Fruit fly (Drosophila melanogaster) whole organism, embryonic: ENCODE results near the gene Vha16-3.
A peak's percentile ranks its signal among the peaks of the same experiment; 100 is the strongest.

ENCODE experiments used
- Aef1 ChIP-seq: fragments of 200-800 bp; sonication (Bioruptor generic); IDR thresholded peaks from 3 replicates; pipeline ENCODE4 v1.3.6; 2022; ENCODE audit warnings: missing biosample characterization, missing genetic modification characterization
- BEAF-32 ChIP-seq: fragments of 200-800 bp; sonication (Bioruptor generic); optimal IDR thresholded peaks from 3 replicates; lab custom pipeline; 2017; ENCODE audit warnings: missing biosample characterization, missing genetic modification characterization, mild to moderate bottlenecking, moderate library complexity, missing genetic modification reagents
- CG11504 ChIP-seq: fragments of 200-800 bp; sonication (Bioruptor generic); optimal IDR thresholded peaks from 3 replicates; lab custom pipeline; 2019; ENCODE audit warnings: missing biosample characterization, mild to moderate bottlenecking, missing genetic modification characterization, moderate library complexity
- CG1233 ChIP-seq: fragments of 200-800 bp; sonication (Bioruptor generic); optimal IDR thresholded peaks from 4 replicates; lab custom pipeline; 2018; ENCODE audit warnings: missing biosample characterization, mild to moderate bottlenecking, missing genetic modification characterization
- CG14710 ChIP-seq: fragments of 200-800 bp; sonication (Bioruptor generic); optimal IDR thresholded peaks from 3 replicates; lab custom pipeline; 2019; ENCODE audit warnings: missing biosample characterization, mild to moderate bottlenecking, missing genetic modification characterization, moderate library complexity
- CG1529 ChIP-seq: fragments of 200-800 bp; sonication (Bioruptor generic); optimal IDR thresholded peaks from 3 replicates; lab custom pipeline; 2018; ENCODE audit warnings: missing biosample characterization, missing genetic modification characterization
- CG17568 ChIP-seq: fragments of 200-800 bp; sonication (Bioruptor generic); optimal IDR thresholded peaks from 2 replicates; lab custom pipeline; 2018; ENCODE audit warnings: missing biosample characterization, mild to moderate bottlenecking, missing genetic modification characterization, moderate library complexity
- CG17612 ChIP-seq: fragments of 200-800 bp; sonication (Bioruptor generic); IDR thresholded peaks from 2 replicates; pipeline ENCODE4 v1.3.6; 2022; ENCODE audit warnings: missing biosample characterization, missing genetic modification characterization
- CG18011 ChIP-seq: fragments of 200-800 bp; sonication (Bioruptor generic); optimal IDR thresholded peaks from 2 replicates; lab custom pipeline; 2017; ENCODE audit warnings: missing biosample characterization, missing genetic modification characterization, mild to moderate bottlenecking, moderate library complexity, missing genotype
- CG2202 ChIP-seq: fragments of 200-800 bp; sonication (Bioruptor generic); optimal IDR thresholded peaks from 2 replicates; lab custom pipeline; 2018; ENCODE audit warnings: missing biosample characterization, mild to moderate bottlenecking, missing genetic modification characterization
- CG2875 ChIP-seq: fragments of 200-800 bp; sonication (Bioruptor generic); optimal IDR thresholded peaks from 2 replicates; lab custom pipeline; 2017; ENCODE audit warnings: missing biosample characterization, mild to moderate bottlenecking, missing genetic modification characterization, missing genetic modification reagents
- CG4328 ChIP-seq: fragments of 200-800 bp; sonication (Bioruptor generic); optimal IDR thresholded peaks from 3 replicates; lab custom pipeline; 2017; ENCODE audit warnings: missing biosample characterization, missing genetic modification reagents, missing genetic modification characterization
- CG4404 ChIP-seq: fragments of 200-800 bp; sonication (Bioruptor generic); IDR thresholded peaks from 2 replicates; pipeline ENCODE4 v1.3.6; 2022; ENCODE audit warnings: missing biosample characterization, missing genetic modification characterization
- CG6791 ChIP-seq: fragments of 200-800 bp; sonication (Bioruptor generic); IDR thresholded peaks from 3 replicates; pipeline ENCODE4 v1.3.6; 2022; ENCODE audit warnings: missing biosample characterization, missing genetic modification characterization; ENCODE audit not compliant: partially characterized antibody
- CG7357 ChIP-seq: fragments of 200-800 bp; sonication (Bioruptor generic); IDR thresholded peaks from 3 replicates; pipeline ENCODE4 v1.3.6; 2022; ENCODE audit warnings: missing biosample characterization, missing genetic modification characterization
- CG7372 ChIP-seq: fragments of 200-800 bp; sonication (Bioruptor generic); IDR thresholded peaks from 2 replicates; pipeline ENCODE4 v1.3.6; 2022; ENCODE audit warnings: missing biosample characterization, missing genetic modification characterization
- CG8924 ChIP-seq: fragments of 200-800 bp; optimal IDR thresholded peaks from 3 replicates; lab custom pipeline; 2019; ENCODE audit warnings: missing biosample characterization, mild to moderate bottlenecking, missing genetic modification characterization, moderate library complexity
- Chrac-16 ChIP-seq: fragments of 200-800 bp; sonication (Bioruptor generic); optimal IDR thresholded peaks from 3 replicates; lab custom pipeline; 2016; ENCODE audit warnings: missing biosample characterization, missing genetic modification characterization
- Doc3 ChIP-seq: fragments of 200-800 bp; sonication (Bioruptor generic); IDR thresholded peaks from 3 replicates; pipeline ENCODE4 v1.3.6; 2022; ENCODE audit warnings: missing biosample characterization, missing genetic modification characterization; ENCODE audit not compliant: partially characterized antibody
- Dref ChIP-seq: fragments of 200-800 bp; sonication (Bioruptor generic); IDR thresholded peaks from 2 replicates; pipeline ENCODE4 v1.3.6; 2022; ENCODE audit warnings: missing biosample characterization, missing genetic modification characterization
- Drgx ChIP-seq: fragments of 200-800 bp; sonication (Bioruptor generic); IDR thresholded peaks from 2 replicates; pipeline ENCODE4 v1.3.6; 2022; ENCODE audit warnings: missing biosample characterization, missing genetic modification characterization
- E2f1 ChIP-seq: fragments of 200-800 bp; sonication (Bioruptor generic); IDR thresholded peaks from 2 replicates; pipeline ENCODE4 v1.3.6; 2022; ENCODE audit warnings: missing biosample characterization, missing genetic modification characterization
- Ets65A ChIP-seq: fragments of 200-800 bp; sonication (Bioruptor generic); peaks from one replicate; lab custom pipeline; 2016; ENCODE audit warnings: missing biosample characterization, missing genetic modification characterization
- Fer3 ChIP-seq: fragments of 200-800 bp; sonication (Bioruptor generic); optimal IDR thresholded peaks from 2 replicates; lab custom pipeline; 2018; ENCODE audit warnings: missing biosample characterization, mild to moderate bottlenecking, missing genetic modification characterization, moderate library complexity
- HmgZ ChIP-seq: fragments of 200-800 bp; sonication (Bioruptor generic); optimal IDR thresholded peaks from 2 replicates; lab custom pipeline; 2018; ENCODE audit warnings: missing biosample characterization, mild to moderate bottlenecking, missing genetic modification characterization
- Ravus ChIP-seq: fragments of 200-800 bp; sonication (Bioruptor generic); IDR thresholded peaks from 2 replicates; pipeline ENCODE4 v1.3.6; 2022; ENCODE audit warnings: missing biosample characterization, missing genetic modification characterization
- Stat92E ChIP-seq, 3 experiments: fragments of >200 bp in 2 of 3; fragments of 200-800 bp in 1 of 3; sonication (Bioruptor generic) in 1 of 3; optimal IDR thresholded peaks; 2 replicates each; lab custom pipeline; 2017 to 2019; ENCODE audit warnings: missing biosample characterization in 3 of 3, missing genetic modification characterization in 3 of 3, mild to moderate bottlenecking in 1 of 3, moderate library complexity in 1 of 3
- Vsx1 ChIP-seq: fragments of 200-800 bp; sonication (Bioruptor generic); optimal IDR thresholded peaks from 2 replicates; lab custom pipeline; 2017; ENCODE audit warnings: missing biosample characterization, mild to moderate bottlenecking, missing genetic modification characterization, missing genetic modification reagents
- ato ChIP-seq: fragments of 200-800 bp; sonication (Bioruptor generic); IDR thresholded peaks from 2 replicates; pipeline ENCODE4 v1.3.6; 2022; ENCODE audit warnings: missing biosample characterization, missing genetic modification characterization; ENCODE audit not compliant: partially characterized antibody
- br ChIP-seq: fragments of >200 bp; optimal IDR thresholded peaks from 2 replicates; lab custom pipeline; 2017
- cad ChIP-seq: fragments of >200 bp; optimal IDR thresholded peaks from 2 replicates; lab custom pipeline; 2017; ENCODE audit warnings: missing biosample characterization, missing genetic modification characterization
- chif ChIP-seq, 2 experiments: fragments of 200-800 bp; sonication (Bioruptor generic); optimal IDR thresholded peaks; 3 replicates each; lab custom pipeline; 2016; ENCODE audit warnings: missing biosample characterization in 2 of 2, missing genetic modification characterization in 2 of 2
- croc ChIP-seq: fragments of 200-800 bp; sonication (Bioruptor generic); conservative IDR thresholded peaks from 3 replicates; pipeline ENCODE4 v1.3.6; 2022; ENCODE audit warnings: missing biosample characterization, missing genetic modification characterization
- crol ChIP-seq: fragments of 200-800 bp; sonication (Bioruptor generic); IDR thresholded peaks from 2 replicates; pipeline ENCODE4 v1.3.6; 2022; ENCODE audit warnings: missing biosample characterization, missing genetic modification characterization
- ewg ChIP-seq: fragments of 200-800 bp; sonication (Bioruptor generic); optimal IDR thresholded peaks from 3 replicates; lab custom pipeline; 2017; ENCODE audit warnings: mild to moderate bottlenecking, missing biosample characterization, missing genetic modification reagents, missing genetic modification characterization
- exex ChIP-seq: fragments of 200-800 bp; sonication (Bioruptor generic); optimal IDR thresholded peaks from 4 replicates; lab custom pipeline; 2018; ENCODE audit warnings: missing biosample characterization, mild to moderate bottlenecking, missing genetic modification characterization, moderate library complexity
- ftz-f1 ChIP-seq: fragments of 200-800 bp; sonication (Bioruptor generic); optimal IDR thresholded peaks from 2 replicates; lab custom pipeline; 2016; ENCODE audit warnings: missing biosample characterization, missing genetic modification characterization
- grn ChIP-seq: fragments of 200-800 bp; sonication (Bioruptor generic); optimal IDR thresholded peaks from 3 replicates; lab custom pipeline; 2017; ENCODE audit warnings: missing biosample characterization, missing genetic modification characterization
- gro ChIP-seq: fragments of 200-800 bp; sonication (Bioruptor generic); optimal IDR thresholded peaks from 2 replicates; lab custom pipeline; 2016; ENCODE audit warnings: missing biosample characterization, missing genetic modification characterization
- gsb ChIP-seq: fragments of 200-800 bp; sonication (Bioruptor generic); IDR thresholded peaks from 2 replicates; pipeline ENCODE4 v1.3.6; 2022; ENCODE audit warnings: missing biosample characterization, missing genetic modification characterization
- gsb-n ChIP-seq: fragments of 200-800 bp; sonication (Bioruptor generic); optimal IDR thresholded peaks from 3 replicates; lab custom pipeline; 2018; ENCODE audit warnings: missing biosample characterization, mild to moderate bottlenecking, missing genetic modification characterization
- ham ChIP-seq: fragments of 200-800 bp; sonication (Bioruptor generic); IDR thresholded peaks from 2 replicates; pipeline ENCODE4 v1.3.6; 2022; ENCODE audit warnings: missing biosample characterization, missing genetic modification characterization
- ind ChIP-seq: fragments of 200-800 bp; sonication (Bioruptor generic); optimal IDR thresholded peaks from 3 replicates; lab custom pipeline; 2016; ENCODE audit warnings: missing biosample characterization, missing genetic modification characterization
- nerfin-1 ChIP-seq: fragments of 200-800 bp; sonication (Bioruptor generic); optimal IDR thresholded peaks from 3 replicates; lab custom pipeline; 2019; ENCODE audit warnings: missing biosample characterization, mild to moderate bottlenecking, missing genetic modification characterization, moderate library complexity
- pan ChIP-seq, 4 experiments: fragments of >200 bp in 3 of 4; fragments of 200-800 bp in 1 of 4; sonication (Bioruptor generic) in 1 of 4; optimal IDR thresholded peaks in 3 of 4; IDR thresholded peaks in 1 of 4; 2 replicates each; pipeline versions ENCODE4 v1.3.6 to Lab custom; 2017 to 2022; ENCODE audit warnings: missing biosample characterization in 2 of 4, missing genetic modification characterization in 2 of 4, mixed read lengths in 1 of 4
- pros ChIP-seq: fragments of 200-800 bp; sonication (Bioruptor generic); optimal IDR thresholded peaks from 3 replicates; lab custom pipeline; 2019; ENCODE audit warnings: missing biosample characterization, mild to moderate bottlenecking, missing genetic modification characterization, moderate library complexity
- ranshi ChIP-seq: fragments of 200-800 bp; sonication (Bioruptor generic); IDR thresholded peaks from 2 replicates; pipeline ENCODE4 v1.3.6; 2022; ENCODE audit warnings: missing biosample characterization, missing genetic modification characterization
- sima ChIP-seq: fragments of 200-800 bp; sonication (Bioruptor generic); optimal IDR thresholded peaks from 2 replicates; lab custom pipeline; 2016; ENCODE audit warnings: missing biosample characterization, missing genetic modification characterization
- tgo ChIP-seq: fragments of 200-800 bp; sonication (Bioruptor generic); IDR thresholded peaks from 3 replicates; pipeline ENCODE4 v1.3.6; 2022; ENCODE audit warnings: missing biosample characterization, missing genetic modification characterization
- trh ChIP-seq: fragments of 200-800 bp; sonication (Bioruptor generic); optimal IDR thresholded peaks from 2 replicates; lab custom pipeline; 2016; ENCODE audit warnings: missing biosample characterization, missing genetic modification characterization
- ttk ChIP-seq: fragments of 200-800 bp; sonication (Bioruptor generic); IDR thresholded peaks from 2 replicates; pipeline ENCODE4 v2.1.2; 2022; ENCODE audit warnings: missing biosample characterization, missing genetic modification characterization
- zen ChIP-seq: fragments of 200-800 bp; sonication (Bioruptor generic); optimal IDR thresholded peaks from 3 replicates; lab custom pipeline; 2018; ENCODE audit warnings: missing biosample characterization, mild to moderate bottlenecking, missing genetic modification characterization, moderate library complexity

The Vha16-3 gene

dm6 chr3L:11450535-11450934 is 22.6 kb upstream of the Vha16-3 start (continued):
- no peak for TF ChIP-seq CG7372
- TF ChIP-seq gsb-n (tag; lab: Kevin White, UChicago), result peak; percentile 24
- no peak for TF ChIP-seq Dref (GFP tag; lab: Robert Waterston, UW)
- TF ChIP-seq CG2202 (tag; lab: Kevin White, UChicago), result no peak
- TF ChIP-seq pros (GFP tag; lab: Kevin White, UChicago), result no peak
- no peak for TF ChIP-seq Doc3 (GFP tag; lab: Robert Waterston, UW)
- no peak for TF ChIP-seq tgo (GFP tag; lab: Robert Waterston, UW)
- TF ChIP-seq CG11504 (tag; lab: Kevin White, UChicago), result peak; percentile 61
- no peak for TF ChIP-seq E2f1 (GFP tag; lab: Robert Waterston, UW)
- no peak for TF ChIP-seq croc (GFP tag; lab: Robert Waterston, UW)
- TF ChIP-seq Chrac-16 (GFP tag; lab: Kevin White, UChicago), result no peak
- no peak for TF ChIP-seq exex (tag; lab: Kevin White, UChicago)
- TF ChIP-seq HmgZ (tag; lab: Kevin White, UChicago), result no peak
- TF ChIP-seq cad (GFP tag; lab: Kevin White, UChicago), result no peak
- TF ChIP-seq ranshi (GFP tag; lab: Robert Waterston, UW), result peak; percentile 45; the same call in 1 of the 2 replicates
- TF ChIP-seq BEAF-32, result no peak
- TF ChIP-seq CG17568 (GFP tag; lab: Kevin White, UChicago), result no peak
- TF ChIP-seq ttk (GFP tag; lab: Robert Waterston, UW), result no peak
- TF ChIP-seq CG17612, result no peak
- TF ChIP-seq br, result no peak
- no peak for TF ChIP-seq ewg (GFP tag; lab: Kevin White, UChicago)
- no peak for TF ChIP-seq Aef1 (GFP tag; lab: Robert Waterston, UW)
- TF ChIP-seq Ets65A (GFP tag; lab: Kevin White, UChicago), result no peak
- no peak for TF ChIP-seq ham
- TF ChIP-seq Stat92E (GFP tag; optimal IDR thresholded peaks at IDR 0.05; lab: Kevin White, UChicago), result no peak
- no peak for TF ChIP-seq ato (GFP tag; lab: Robert Waterston, UW)
- TF ChIP-seq trh (GFP tag; lab: Kevin White, UChicago), result no peak
- TF ChIP-seq Ravus (GFP tag; lab: Robert Waterston, UW), result no peak
- no peak for TF ChIP-seq CG4328 (GFP tag; lab: Kevin White, UChicago)
- no peak for TF ChIP-seq CG7357
- TF ChIP-seq pan (optimal IDR thresholded peaks at IDR 0.05; lab: Kevin White, UChicago), result no peak
- TF ChIP-seq pan (GFP tag; optimal IDR thresholded peaks at IDR 0.05 in 1 of 2, IDR thresholded peaks at IDR 0.05 in 1 of 2), result peak in 1 of 2 experiments; percentile 29
- TF ChIP-seq nerfin-1 (tag; lab: Kevin White, UChicago), result peak; percentile 5
- TF ChIP-seq chif (GFP tag; optimal IDR thresholded peaks at IDR 0.05; lab: Kevin White, UChicago), result no peak
- TF ChIP-seq grn (GFP tag; lab: Kevin White, UChicago), result no peak
- no peak for TF ChIP-seq ind (GFP tag; lab: Kevin White, UChicago)
- no peak for TF ChIP-seq Drgx
- no peak for TF ChIP-seq CG4404 (GFP tag; lab: Robert Waterston, UW)
- peak; percentile 16 for TF ChIP-seq Fer3 (tag; lab: Kevin White, UChicago)
- TF ChIP-seq ftz-f1 (GFP tag; lab: Kevin White, UChicago), result no peak
- TF ChIP-seq Vsx1, result no peak
- no peak for TF ChIP-seq CG2875
- TF ChIP-seq crol, result no peak
- TF ChIP-seq sima, result no peak
- peak; percentile 26 for TF ChIP-seq zen (tag; lab: Kevin White, UChicago)
- no peak for TF ChIP-seq CG6791
- no peak for TF ChIP-seq CG1529 (GFP tag; lab: Kevin White, UChicago)
- no peak for TF ChIP-seq CG18011 (GFP tag; lab: Kevin White, UChicago)
- TF ChIP-seq gsb (GFP tag; lab: Robert Waterston, UW), result no peak
- TF ChIP-seq CG8924 (tag; lab: Kevin White, UChicago), result peak; percentile 51
- peak; percentile 44 for TF ChIP-seq CG14710 (tag; lab: Kevin White, UChicago)
- TF ChIP-seq gro, result no peak
- TF ChIP-seq CG1233 (GFP tag; lab: Kevin White, UChicago), result peak; percentile 30
